Fruit fly (Drosophila melanogaster): ENCODE data around the gene Pus10.

Gene Pus10

dm6 chr2L:122167-123006 is 32.7 kb downstream of the Pus10 start:
- TF ChIP-seq bbx (GFP tag; IDR thresholded peaks at IDR 0.05; ENCODE audit: partially characterized antibody): peak; percentile 15; the same call in 1 of the 2 replicates
- no peak for TF ChIP-seq exex (tag; optimal IDR thresholded peaks at IDR 0.05)
- peak; percentile 96 for TF ChIP-seq Myb (GFP tag; optimal IDR thresholded peaks at IDR 0.05)
- no peak for TF ChIP-seq CG1647 (GFP tag; optimal IDR thresholded peaks at IDR 0.05)
- peak; percentile 68 for TF ChIP-seq Med (GFP tag)
- no peak for TF ChIP-seq Dref (GFP tag; IDR thresholded peaks at IDR 0.05)
- peak in 1 of 2 experiments; percentile 55 for TF ChIP-seq eve (GFP tag; optimal IDR thresholded peaks at IDR 0.05)
- 0 out of 2 replicates have a peak, but pooled peaks have one; percentile 9 for TF ChIP-seq ranshi (GFP tag; IDR thresholded peaks at IDR 0.05)
- no peak for TF ChIP-seq HmgZ (tag; optimal IDR thresholded peaks at IDR 0.05)
- TF ChIP-seq CTCF (GFP tag; optimal IDR thresholded peaks at IDR 0.05): peak; percentile 94
- no peak for TF ChIP-seq fd3F (GFP tag; optimal IDR thresholded peaks at IDR 0.05)
- TF ChIP-seq Ets65A (GFP tag): peak; percentile 50
- no peak for TF ChIP-seq CG11398 (GFP tag; optimal IDR thresholded peaks at IDR 0.05)
- no peak for TF ChIP-seq odd (GFP tag; optimal IDR thresholded peaks at IDR 0.05)
- TF ChIP-seq ci (GFP tag; IDR thresholded peaks at IDR 0.05): 0 out of 3 replicates have a peak, but pooled peaks have one; percentile 6
- peak; percentile 26 for TF ChIP-seq CG13894 (tag; optimal IDR thresholded peaks at IDR 0.05)
- peak; percentile 95 for TF ChIP-seq D19B (GFP tag; optimal IDR thresholded peaks at IDR 0.05)
- no peak for TF ChIP-seq zf30C (GFP tag; optimal IDR thresholded peaks at IDR 0.05)
- TF ChIP-seq HLHmδ (GFP tag; optimal IDR thresholded peaks at IDR 0.05): no peak

- no peak; the same call in 1 of the 2 replicates for TF ChIP-seq Xrp1 (GFP tag; IDR thresholded peaks at IDR 0.05)
- peak; percentile 32 for TF ChIP-seq Blimp-1 (GFP tag; optimal IDR thresholded peaks at IDR 0.05)
- no peak for TF ChIP-seq CG8089 (GFP tag; optimal IDR thresholded peaks at IDR 0.05)
- no peak for TF ChIP-seq lola (GFP tag; optimal IDR thresholded peaks at IDR 0.05)
- TF ChIP-seq CG11085 (GFP tag; IDR thresholded peaks at IDR 0.05): 0 out of 2 replicates have a peak, but pooled peaks have one; percentile 12
- TF ChIP-seq CG17328 (GFP tag; IDR thresholded peaks at IDR 0.05): 0 out of 2 replicates have a peak, but pooled peaks have one; percentile 15
- no peak for TF ChIP-seq Ets97D (GFP tag; optimal IDR thresholded peaks at IDR 0.05)
- no peak for TF ChIP-seq dan (GFP tag; IDR thresholded peaks at IDR 0.05)
- no peak for TF ChIP-seq CG10565 (GFP tag; optimal IDR thresholded peaks at IDR 0.05)
- TF ChIP-seq CG6272 (GFP tag; IDR thresholded peaks at IDR 0.05): 0 out of 2 replicates have a peak, but pooled peaks have one; percentile 34
- peak; percentile 36 for TF ChIP-seq CTCF (GFP tag; optimal IDR thresholded peaks at IDR 0.05)
- TF ChIP-seq CG6791 (GFP tag; IDR thresholded peaks at IDR 0.05; ENCODE audit: partially characterized antibody): 0 out of 3 replicates have a peak, but pooled peaks have one; percentile 6
- TF ChIP-seq kay (GFP tag; optimal IDR thresholded peaks at IDR 0.05): no peak
- peak; percentile 16; the same call in 1 of the 3 replicates for TF ChIP-seq z (GFP tag; IDR thresholded peaks at IDR 0.05)
- TF ChIP-seq kni (GFP tag; optimal IDR thresholded peaks at IDR 0.05): peak; percentile 63
- TF ChIP-seq sob (GFP tag; IDR thresholded peaks at IDR 0.05): 0 out of 2 replicates have a peak, but pooled peaks have one; percentile 36
- TF ChIP-seq chm (GFP tag; IDR thresholded peaks at IDR 0.05): peak; percentile 32; the same call in 1 of the 2 replicates
- TF ChIP-seq pros (GFP tag; optimal IDR thresholded peaks at IDR 0.05): peak; percentile 18
- TF ChIP-seq CG2199 (GFP tag; IDR thresholded peaks at IDR 0.05): peak; percentile 77
- TF ChIP-seq HLHmδ (GFP tag; optimal IDR thresholded peaks at IDR 0.05): peak; percentile 38
- TF ChIP-seq ATbp (GFP tag; optimal IDR thresholded peaks at IDR 0.05): peak; percentile 31
- no peak for TF ChIP-seq Elba2 (GFP tag; optimal IDR thresholded peaks at IDR 0.05)
- no peak for TF ChIP-seq dati (GFP tag; IDR thresholded peaks at IDR 0.05)
- TF ChIP-seq ase (GFP tag; IDR thresholded peaks at IDR 0.05): 0 out of 3 replicates have a peak, but pooled peaks have one; percentile 21
- TF ChIP-seq ken (GFP tag; IDR thresholded peaks at IDR 0.05): 0 out of 3 replicates have a peak, but pooled peaks have one; percentile 32
- peak; percentile 44 for TF ChIP-seq Med (GFP tag)
- TF ChIP-seq CG15601 (tag; optimal IDR thresholded peaks at IDR 0.05): peak; percentile 22
- no peak for TF ChIP-seq lov (optimal IDR thresholded peaks at IDR 0.05)
- 0 out of 3 replicates have a peak, but pooled peaks have one; percentile 10 for TF ChIP-seq lov (GFP tag; IDR thresholded peaks at IDR 0.05)
- no peak for TF ChIP-seq CG2116 (GFP tag; optimal IDR thresholded peaks at IDR 0.05)
- no peak for TF ChIP-seq CG34224 (GFP tag; IDR thresholded peaks at IDR 0.05; ENCODE audit: partially characterized antibody)
- no peak for TF ChIP-seq CG17359 (tag; optimal IDR thresholded peaks at IDR 0.05)
Observed at dm6 chr2L:121456-121831, 33.7 kb downstream of the Pus10 start, which contains the start of gene CG4822. TSS of gene CG4822 (minus strand) at chr2L:121754.

Measured in whole organism, embryonic.